Worm (Caenorhabditis elegans): ENCODE results near the gene F14H12.8.

DNA sequence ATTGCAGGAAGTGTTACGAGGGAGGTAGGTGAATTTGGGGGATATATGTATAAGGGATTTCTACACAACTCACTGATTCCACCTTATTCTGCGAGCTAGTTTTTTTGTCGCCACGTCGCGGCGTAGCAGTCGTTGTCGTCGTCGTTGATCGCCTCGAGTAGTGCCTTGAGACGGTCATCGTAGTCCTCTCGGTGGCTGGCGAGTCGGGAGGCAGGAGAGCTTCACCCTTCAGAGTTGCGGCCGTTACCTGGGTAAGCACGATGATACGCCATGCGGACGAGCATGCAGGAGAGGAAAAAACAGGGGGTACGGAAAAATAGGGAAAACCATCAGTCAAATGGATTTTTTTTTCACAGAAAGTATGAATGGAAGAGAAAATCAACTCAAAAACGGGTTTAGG, 48.4 kb upstream of the F14H12.8 start:
- TF ChIP-seq hmg-4 (GFP tag; optimal IDR thresholded peaks at IDR 0.05) (no peak), B0310.2 (tag; optimal IDR thresholded peaks at IDR 0.05) (no peak), ets-7 (tag; optimal IDR thresholded peaks at IDR 0.05) (no peak), aly-1 (tag; optimal IDR thresholded peaks at IDR 0.05) (no peak), ama-1 (optimal IDR thresholded peaks at IDR 0.05) (no peak), tra-4 (tag; optimal IDR thresholded peaks at IDR 0.05) (no peak), hmbx-1 (tag; optimal IDR thresholded peaks at IDR 0.05) (no peak), F13C5.2 (tag; optimal IDR thresholded peaks at IDR 0.05) (no peak), scrt-1 (GFP tag; IDR thresholded peaks at IDR 0.05) (no peak), flt-1 (GFP tag; IDR thresholded peaks at IDR 0.05) (no peak), pes-1 (GFP tag; IDR thresholded peaks at IDR 0.05) (no peak), sea-1 (GFP tag; conservative IDR thresholded peaks at IDR 0.05) (no peak), ceh-13 (GFP tag; optimal IDR thresholded peaks at IDR 0.05) (no peak)

All from whole organism, early embryonic.